Fruit fly (Drosophila melanogaster) whole organism, embryonic: ENCODE measurements around the gene CG45079.
A peak's percentile ranks its signal among the peaks of the same experiment; 100 is the strongest.

Source experiments
- CG10267 ChIP-seq: fragments of 200-800 bp; sonication (Bioruptor generic); optimal IDR thresholded peaks from 2 replicates; lab custom pipeline; 2018; ENCODE audit warnings: missing biosample characterization, mild to moderate bottlenecking, missing genetic modification characterization, moderate library complexity
- CG12659 ChIP-seq: fragments of 200-800 bp; sonication (Bioruptor generic); optimal IDR thresholded peaks from 3 replicates; lab custom pipeline; 2017; ENCODE audit warnings: mild to moderate bottlenecking, missing biosample characterization, missing genetic modification reagents, missing genetic modification characterization
- CG13424 ChIP-seq: fragments of 200-800 bp; sonication (Bioruptor generic); optimal IDR thresholded peaks from 2 replicates; lab custom pipeline; 2019; ENCODE audit warnings: missing biosample characterization, mild to moderate bottlenecking, missing genetic modification characterization, moderate library complexity
- CG14441 ChIP-seq: fragments of 200-800 bp; sonication (Bioruptor generic); IDR thresholded peaks from 2 replicates; pipeline ENCODE4 v1.3.6; 2022; ENCODE audit warnings: missing biosample characterization, missing genetic modification characterization
- CG15601 ChIP-seq: fragments of 200-800 bp; sonication (Bioruptor generic); optimal IDR thresholded peaks from 3 replicates; lab custom pipeline; 2019; ENCODE audit warnings: missing biosample characterization, mild to moderate bottlenecking, missing genetic modification characterization, moderate library complexity
- CG16815 ChIP-seq: fragments of 200-800 bp; sonication (Bioruptor generic); optimal IDR thresholded peaks from 3 replicates; lab custom pipeline; 2017; ENCODE audit warnings: missing biosample characterization, mild to moderate bottlenecking, missing genetic modification characterization
- CG17361 ChIP-seq: fragments of 200-800 bp; sonication (Bioruptor generic); IDR thresholded peaks from 3 replicates; pipeline ENCODE4 v1.3.6; 2022; ENCODE audit warnings: missing biosample characterization, missing genetic modification characterization
- CG2199 ChIP-seq: fragments of 200-800 bp; sonication (Bioruptor generic); IDR thresholded peaks from 3 replicates; pipeline ENCODE4 v1.3.6; 2022; ENCODE audit warnings: missing biosample characterization, missing genetic modification characterization
- CG2202 ChIP-seq: fragments of 200-800 bp; sonication (Bioruptor generic); optimal IDR thresholded peaks from 2 replicates; lab custom pipeline; 2018; ENCODE audit warnings: missing biosample characterization, mild to moderate bottlenecking, missing genetic modification characterization
- CG31224 ChIP-seq: fragments of 200-800 bp; sonication (Bioruptor generic); IDR thresholded peaks from 2 replicates; pipeline ENCODE4 v1.3.6; 2022; ENCODE audit warnings: missing biosample characterization, missing genetic modification characterization
- CG3163 ChIP-seq: fragments of 200-800 bp; sonication (Bioruptor generic); optimal IDR thresholded peaks from 3 replicates; lab custom pipeline; 2016; ENCODE audit warnings: missing biosample characterization, missing genetic modification characterization
- CG33557 ChIP-seq: fragments of 200-800 bp; sonication (Bioruptor generic); optimal IDR thresholded peaks from 2 replicates; lab custom pipeline; 2019; ENCODE audit warnings: missing biosample characterization, mild to moderate bottlenecking, missing genetic modification characterization, moderate library complexity
- CG3726 ChIP-seq: fragments of 200-800 bp; sonication (Bioruptor generic); IDR thresholded peaks from 3 replicates; pipeline ENCODE4, ENCODE4 v1.3.6; 2022; ENCODE audit warnings: missing biosample characterization, missing genetic modification characterization
- CG6854 ChIP-seq: fragments of 200-800 bp; sonication (Bioruptor generic); optimal IDR thresholded peaks from 3 replicates; lab custom pipeline; 2017; ENCODE audit warnings: missing biosample characterization, mild to moderate bottlenecking, missing genetic modification characterization
- CG7839 ChIP-seq: fragments of 200-800 bp; sonication (Bioruptor generic); optimal IDR thresholded peaks from 3 replicates; lab custom pipeline; 2018; ENCODE audit warnings: missing biosample characterization, mild to moderate bottlenecking, missing genetic modification characterization, moderate library complexity
- CG8089 ChIP-seq: fragments of 200-800 bp; sonication (Bioruptor generic); optimal IDR thresholded peaks from 3 replicates; lab custom pipeline; 2016; ENCODE audit warnings: missing biosample characterization, missing genetic modification characterization
- CG8281 ChIP-seq: fragments of 200-800 bp; sonication (Bioruptor generic); optimal IDR thresholded peaks from 2 replicates; lab custom pipeline; 2018; ENCODE audit warnings: missing biosample characterization, mild to moderate bottlenecking, missing genetic modification characterization, moderate library complexity
- Deaf1 ChIP-seq: fragments of 200-800 bp; optimal IDR thresholded peaks from 3 replicates; lab custom pipeline; 2019; ENCODE audit warnings: missing biosample characterization, mild to moderate bottlenecking, missing genetic modification characterization, moderate library complexity
- Eip74EF ChIP-seq, 2 experiments: fragments of 200-800 bp in 1 of 2; fragments of >200 bp in 1 of 2; sonication (Bioruptor generic) in 1 of 2; optimal IDR thresholded peaks; 2 replicates each; lab custom pipeline; 2017 to 2019; ENCODE audit warnings: missing biosample characterization in 2 of 2, missing genetic modification characterization in 2 of 2, mild to moderate bottlenecking in 1 of 2, moderate library complexity in 1 of 2
- Hsf ChIP-seq: fragments of 200-800 bp; sonication (Bioruptor generic); optimal IDR thresholded peaks from 3 replicates; lab custom pipeline; 2016; ENCODE audit warnings: missing biosample characterization, missing genetic modification characterization
- Lim3 ChIP-seq: fragments of 200-800 bp; sonication (Bioruptor generic); IDR thresholded peaks from 2 replicates; pipeline ENCODE4 v1.3.6; 2022; ENCODE audit warnings: missing biosample characterization, missing genetic modification characterization
- MBD-R2 ChIP-seq: fragments of 200-800 bp; sonication (Bioruptor generic); IDR thresholded peaks from 2 replicates; pipeline ENCODE4 v1.3.6; 2022; ENCODE audit warnings: missing biosample characterization, missing genetic modification characterization
- Oaz ChIP-seq: fragments of 200-800 bp; sonication (Bioruptor generic); IDR thresholded peaks from 2 replicates; pipeline ENCODE4 v1.3.6; 2022; ENCODE audit warnings: missing biosample characterization, missing genetic modification characterization
- Scr ChIP-seq: fragments of 200-800 bp; sonication (Bioruptor generic); IDR thresholded peaks from 2 replicates; pipeline ENCODE4 v1.3.6; 2022; ENCODE audit warnings: missing biosample characterization, missing genetic modification characterization; ENCODE audit not compliant: partially characterized antibody
- Trl ChIP-seq, 3 experiments: fragments of >200 bp in 2 of 3; fragments of 200-800 bp in 1 of 3; sonication (Bioruptor generic) in 1 of 3; optimal IDR thresholded peaks; 2 replicates in 1 of 3; 3 replicates in 2 of 3; lab custom pipeline; 2016 to 2017; ENCODE audit warnings: missing biosample characterization in 1 of 3, missing genetic modification characterization in 1 of 3
- caup ChIP-seq: fragments of 200-800 bp; sonication (Bioruptor generic); optimal IDR thresholded peaks from 3 replicates; lab custom pipeline; 2017; ENCODE audit warnings: missing biosample characterization, mild to moderate bottlenecking, missing genetic modification characterization, moderate library complexity; ENCODE audit not compliant: severe bottlenecking
- chn ChIP-seq: fragments of 200-800 bp; sonication (Bioruptor generic); optimal IDR thresholded peaks from 2 replicates; lab custom pipeline; 2016; ENCODE audit warnings: missing biosample characterization, missing genetic modification characterization
- dysf ChIP-seq: fragments of 200-800 bp; sonication (Bioruptor generic); IDR thresholded peaks from 3 replicates; pipeline ENCODE4 v1.3.6; 2022; ENCODE audit warnings: missing biosample characterization, missing genetic modification characterization
- ewg ChIP-seq: fragments of 200-800 bp; sonication (Bioruptor generic); optimal IDR thresholded peaks from 3 replicates; lab custom pipeline; 2017; ENCODE audit warnings: mild to moderate bottlenecking, missing biosample characterization, missing genetic modification reagents, missing genetic modification characterization
- eyg ChIP-seq: fragments of 200-800 bp; sonication (Bioruptor generic); optimal IDR thresholded peaks from 3 replicates; lab custom pipeline; 2016; ENCODE audit warnings: missing biosample characterization, missing genetic modification characterization
- lbe ChIP-seq: fragments of 200-800 bp; sonication (Bioruptor generic); optimal IDR thresholded peaks from 2 replicates; lab custom pipeline; 2016; ENCODE audit warnings: missing biosample characterization, mild to moderate bottlenecking, missing genetic modification characterization
- lola ChIP-seq, 3 experiments: fragments of >200 bp in 2 of 3; fragments of 200-800 bp in 1 of 3; sonication (Bioruptor generic) in 1 of 3; optimal IDR thresholded peaks; 2 replicates each; lab custom pipeline; 2017 to 2019; ENCODE audit warnings: missing biosample characterization in 3 of 3, missing genetic modification characterization in 3 of 3, mild to moderate bottlenecking in 1 of 3, moderate library complexity in 1 of 3
- nmo ChIP-seq: fragments of 200-800 bp; sonication (Bioruptor generic); optimal IDR thresholded peaks from 2 replicates; lab custom pipeline; 2018; ENCODE audit warnings: missing biosample characterization, mild to moderate bottlenecking, missing genetic modification characterization, moderate library complexity
- nom ChIP-seq: fragments of 200-800 bp; sonication (Bioruptor generic); optimal IDR thresholded peaks from 2 replicates; lab custom pipeline; 2017; ENCODE audit warnings: missing biosample characterization, missing genetic modification characterization, mild to moderate bottlenecking, moderate library complexity, missing genetic modification reagents
- pan ChIP-seq, 4 experiments: fragments of >200 bp in 3 of 4; fragments of 200-800 bp in 1 of 4; sonication (Bioruptor generic) in 1 of 4; optimal IDR thresholded peaks in 3 of 4; IDR thresholded peaks in 1 of 4; 2 replicates each; pipeline versions ENCODE4 v1.3.6 to Lab custom; 2017 to 2022; ENCODE audit warnings: missing biosample characterization in 2 of 4, missing genetic modification characterization in 2 of 4, mixed read lengths in 1 of 4
- pros ChIP-seq: fragments of 200-800 bp; sonication (Bioruptor generic); optimal IDR thresholded peaks from 3 replicates; lab custom pipeline; 2019; ENCODE audit warnings: missing biosample characterization, mild to moderate bottlenecking, missing genetic modification characterization, moderate library complexity
- pum ChIP-seq: fragments of 200-800 bp; sonication (Bioruptor generic); optimal IDR thresholded peaks from 2 replicates; lab custom pipeline; 2016; ENCODE audit warnings: missing biosample characterization, missing genetic modification characterization
- repo ChIP-seq: fragments of 200-800 bp; sonication (Bioruptor generic); optimal IDR thresholded peaks from 2 replicates; lab custom pipeline; 2016; ENCODE audit warnings: missing biosample characterization, missing genetic modification characterization
- sd ChIP-seq: fragments of 200-800 bp; sonication (Bioruptor generic); optimal IDR thresholded peaks from 3 replicates; lab custom pipeline; 2018; ENCODE audit warnings: missing biosample characterization, mild to moderate bottlenecking, missing genetic modification characterization, moderate library complexity
- sob ChIP-seq: fragments of 200-800 bp; sonication (Bioruptor generic); IDR thresholded peaks from 2 replicates; pipeline ENCODE4 v1.3.6; 2022; ENCODE audit warnings: missing biosample characterization, missing genetic modification characterization
- tna ChIP-seq: fragments of 200-800 bp; sonication (Bioruptor generic); IDR thresholded peaks from 2 replicates; pipeline ENCODE4 v1.3.6; 2022; ENCODE audit warnings: missing biosample characterization, missing genetic modification characterization; ENCODE audit not compliant: partially characterized antibody
- usp ChIP-seq: fragments of >200 bp; optimal IDR thresholded peaks from 2 replicates; lab custom pipeline; 2017; ENCODE audit warnings: missing biosample characterization, missing genetic modification characterization
- wdn ChIP-seq: fragments of 200-800 bp; sonication (Bioruptor generic); IDR thresholded peaks from 2 replicates; pipeline ENCODE4 v1.3.6; 2022; ENCODE audit warnings: missing biosample characterization, missing genetic modification characterization
- wor ChIP-seq: fragments of 200-800 bp; sonication (Bioruptor generic); IDR thresholded peaks from 2 replicates; pipeline ENCODE4 v1.3.6; 2022; ENCODE audit warnings: missing biosample characterization, missing genetic modification characterization
- zfh1 ChIP-seq: fragments of 200-800 bp; sonication (Bioruptor generic); IDR thresholded peaks from 3 replicates; pipeline ENCODE4 v1.3.6; 2022; ENCODE audit warnings: missing biosample characterization, missing genetic modification characterization

CG45079 gene

DNA sequence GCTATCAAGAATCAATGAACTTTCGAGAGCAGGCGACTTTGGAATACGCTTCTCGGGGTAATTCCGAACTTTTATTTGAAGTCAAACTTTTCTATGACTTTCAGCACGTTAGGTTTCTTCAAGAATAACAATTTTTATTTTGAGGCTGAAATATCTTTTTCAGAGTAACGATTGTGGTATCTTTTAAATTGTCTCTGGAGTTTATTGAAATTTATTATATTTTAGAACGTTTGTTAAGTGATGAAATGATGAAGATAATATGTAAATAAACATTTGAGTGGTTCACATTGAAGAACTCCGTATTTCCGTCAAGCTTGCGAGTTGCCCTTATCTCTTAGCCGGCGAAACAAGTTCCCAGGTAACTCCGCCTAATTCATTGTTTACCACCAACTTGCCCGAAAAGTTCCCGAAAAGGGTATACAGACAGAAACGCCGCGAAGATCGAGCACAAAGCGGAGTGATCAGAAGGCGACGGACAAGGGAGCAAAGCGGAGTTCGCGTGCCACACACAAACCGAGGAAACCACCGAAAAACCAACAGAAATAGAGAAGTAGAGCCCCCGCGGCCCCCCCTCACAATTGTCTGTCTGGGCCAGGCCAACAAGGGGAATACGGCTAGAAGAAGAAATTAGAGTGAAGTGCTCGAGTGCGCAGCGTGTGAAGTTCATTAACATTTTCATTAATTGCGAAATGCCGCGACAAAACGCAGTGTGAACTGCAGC, 6.5 kb upstream of the CG45079 start (continued):
- peak; percentile 27 for TF ChIP-seq CG2202 (tag; lab: Kevin White, UChicago)
- peak; percentile 69; the same call in 2 of the 3 replicates for TF ChIP-seq CG17361 (GFP tag; lab: Robert Waterston, UW)
- TF ChIP-seq Oaz (GFP tag; lab: Robert Waterston, UW) = peak; percentile 34; the same call in 1 of the 2 replicates
- TF ChIP-seq chn (GFP tag; lab: Kevin White, UChicago) = peak; percentile 19
- peak; percentile 14 for TF ChIP-seq CG10267 (tag; lab: Kevin White, UChicago)
- peak; percentile 64 for TF ChIP-seq nmo (GFP tag; lab: Kevin White, UChicago)
- no peak for TF ChIP-seq pros
- peak; percentile 7 for TF ChIP-seq CG16815
- 0 out of 3 replicates have a peak, but pooled peaks have one; percentile 5 for TF ChIP-seq CG3726 (GFP tag; lab: Robert Waterston, UW)
- peak; percentile 11 for TF ChIP-seq Hsf (GFP tag; lab: Kevin White, UChicago)
- TF ChIP-seq wor (GFP tag; lab: Robert Waterston, UW) = no peak
- TF ChIP-seq Lim3 = no peak
- TF ChIP-seq CG13424 (tag; lab: Kevin White, UChicago) = peak; percentile 18
- TF ChIP-seq CG8089 (GFP tag; lab: Kevin White, UChicago) = no peak
- TF ChIP-seq pum (GFP tag; lab: Kevin White, UChicago) = peak; percentile 8

DNA sequence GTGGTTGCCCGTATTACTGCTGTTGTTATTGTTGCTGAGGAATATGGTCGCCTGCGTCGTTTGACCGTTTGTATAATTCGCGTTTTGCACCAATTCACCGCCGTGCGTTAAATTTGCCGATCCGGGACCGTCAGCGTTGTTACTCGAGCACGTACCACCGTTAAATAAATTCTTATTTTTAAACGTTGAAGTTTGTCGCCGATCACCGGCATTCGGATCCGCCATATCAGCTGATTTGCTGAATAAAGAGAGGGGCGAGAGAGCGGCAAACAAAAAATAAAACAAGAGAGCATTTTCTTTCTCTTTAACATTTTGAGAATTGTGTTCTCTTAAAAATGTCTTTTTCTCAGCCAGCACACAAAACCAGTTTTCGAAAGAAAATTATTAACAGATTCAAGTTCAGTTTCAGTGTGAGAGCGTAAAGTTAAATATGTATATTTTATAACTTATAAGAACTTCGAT, 5.3 kb upstream of the CG45079 start:
- TF ChIP-seq CG14441 (GFP tag; lab: Robert Waterston, UW) = peak; percentile 23; the same call in 1 of the 2 replicates
- TF ChIP-seq caup (GFP tag; lab: Kevin White, UChicago) = peak; percentile 15
- no peak for TF ChIP-seq CG33557
- peak; percentile 68 for TF ChIP-seq pros
- TF ChIP-seq dysf (GFP tag; lab: Robert Waterston, UW) = no peak
- TF ChIP-seq zfh1 (GFP tag; lab: Robert Waterston, UW) = no peak
- TF ChIP-seq CG7839 (tag; lab: Kevin White, UChicago) = no peak
- 0 out of 2 replicates have a peak, but pooled peaks have one; percentile 13 for TF ChIP-seq sob (GFP tag; lab: Robert Waterston, UW)
- TF ChIP-seq CG31224 = no peak
- TF ChIP-seq CG3163 (GFP tag; lab: Kevin White, UChicago) = peak; percentile 96
- peak; percentile 29; the same call in 1 of the 2 replicates for TF ChIP-seq MBD-R2 (GFP tag; lab: Robert Waterston, UW)
- TF ChIP-seq Deaf1 (tag; lab: Kevin White, UChicago) = peak; percentile 85
- TF ChIP-seq Eip74EF (GFP tag; optimal IDR thresholded peaks at IDR 0.05; lab: Kevin White, UChicago) = peak in 1 of 2 experiments; percentile 7
- TF ChIP-seq CG8281 (tag; lab: Kevin White, UChicago) = no peak
- no peak for TF ChIP-seq repo (GFP tag; lab: Kevin White, UChicago)
- 0 out of 2 replicates have a peak, but pooled peaks have one; percentile 32 for TF ChIP-seq wdn
- TF ChIP-seq CG12659 (GFP tag; lab: Kevin White, UChicago) = peak; percentile 36
- TF ChIP-seq nom = peak; percentile 41
- TF ChIP-seq CG2199 (GFP tag; lab: Robert Waterston, UW) = 0 out of 3 replicates have a peak, but pooled peaks have one; percentile 4
- TF ChIP-seq lola (GFP tag; optimal IDR thresholded peaks at IDR 0.05; lab: Kevin White, UChicago) = no peak
- no peak for TF ChIP-seq CG15601 (tag; lab: Kevin White, UChicago)
- TF ChIP-seq ewg (GFP tag; lab: Kevin White, UChicago) = no peak
- TF ChIP-seq pan (optimal IDR thresholded peaks at IDR 0.05; lab: Kevin White, UChicago) = no peak
- TF ChIP-seq pan (GFP tag; optimal IDR thresholded peaks at IDR 0.05 in 1 of 2, IDR thresholded peaks at IDR 0.05 in 1 of 2) = peak in 1 of 2 experiments; percentile 18
- TF ChIP-seq CG6854 = peak; percentile 11
- TF ChIP-seq lbe = peak; percentile 62
- TF ChIP-seq eyg = no peak
- TF ChIP-seq Scr (GFP tag; lab: Robert Waterston, UW) = peak; percentile 21; the same call in 1 of the 2 replicates
- TF ChIP-seq usp (GFP tag; lab: Kevin White, UChicago) = no peak
- 0 out of 2 replicates have a peak, but pooled peaks have one; percentile 21 for TF ChIP-seq tna (GFP tag; lab: Robert Waterston, UW)
- TF ChIP-seq Trl (optimal IDR thresholded peaks at IDR 0.05; lab: Kevin White, UChicago) = peak; percentile 90 to 91
- no peak for TF ChIP-seq Trl (GFP tag; optimal IDR thresholded peaks at IDR 0.05; lab: Kevin White, UChicago)
- peak; percentile 21 for TF ChIP-seq sd (tag; lab: Kevin White, UChicago)
